Worm (Caenorhabditis elegans): ENCODE data around the gene T06E8.8.

DNA sequence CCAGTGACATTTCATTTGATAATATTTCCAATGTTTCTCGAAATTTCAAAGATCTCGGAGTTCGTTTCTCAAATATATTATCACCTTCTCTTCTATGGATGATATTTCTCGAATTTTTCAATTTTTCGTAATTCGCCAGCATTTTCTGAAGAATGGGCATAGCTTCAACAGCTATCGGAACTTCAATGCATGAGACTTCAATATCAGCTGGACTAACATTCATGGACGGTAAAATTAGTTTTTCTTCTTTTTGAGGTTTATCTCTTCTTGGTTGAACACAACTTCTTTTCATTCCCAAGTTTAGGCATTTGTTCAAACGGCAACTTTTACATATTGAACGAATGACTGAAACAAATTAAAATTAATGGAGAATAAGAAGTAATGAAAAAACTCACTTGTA is 37.4 kb downstream of the T06E8.8 start:
- TF ChIP-seq B0310.2 (tag; optimal IDR thresholded peaks at IDR 0.05) (no peak), tra-4 (tag; optimal IDR thresholded peaks at IDR 0.05) (no peak), hnd-1 (tag; optimal IDR thresholded peaks at IDR 0.05) (no peak), pes-1 (GFP tag; IDR thresholded peaks at IDR 0.05) (no peak), flt-1 (GFP tag; IDR thresholded peaks at IDR 0.05) (no peak), ama-1 (optimal IDR thresholded peaks at IDR 0.05) (no peak), ceh-36 (tag; optimal IDR thresholded peaks at IDR 0.05) (no peak), hmg-4 (GFP tag; optimal IDR thresholded peaks at IDR 0.05) (no peak), tbx-11 (GFP tag; IDR thresholded peaks at IDR 0.05) (no peak), F13C5.2 (tag; optimal IDR thresholded peaks at IDR 0.05) (no peak), sea-1 (GFP tag; conservative IDR thresholded peaks at IDR 0.05) (no peak)
